Fruit fly (Drosophila melanogaster): Measurements from ENCODE around the gene rdgC.

rdgC gene

dm6 chr3L:20247513-20248173, at the start of gene rdgC:
Gene rdgC, plus strand, starts transcription at chr3L:20248080.
- TF ChIP-seq CG15710 (tag; optimal IDR thresholded peaks at IDR 0.05) (peak; percentile 89), CG8159 (tag; optimal IDR thresholded peaks at IDR 0.05) (peak; percentile 93), CG14655 (GFP tag; optimal IDR thresholded peaks at IDR 0.05) (peak; percentile 89), fd96Ca (GFP tag; IDR thresholded peaks at IDR 0.05) (peak; percentile 93), CG9948 (tag; optimal IDR thresholded peaks at IDR 0.05) (peak; percentile 87), Snoo (tag; optimal IDR thresholded peaks at IDR 0.05) (peak; percentile 83), CG4496 (GFP tag; IDR thresholded peaks at IDR 0.05) (peak; percentile 98), gl (tag; optimal IDR thresholded peaks at IDR 0.05) (peak; percentile 78), Pif1B (GFP tag; optimal IDR thresholded peaks at IDR 0.05) (peak; percentile 79), Ets98B (GFP tag; IDR thresholded peaks at IDR 0.05) (peak; percentile 97), CG34367 (tag; optimal IDR thresholded peaks at IDR 0.05) (peak; percentile 89), CG10348 (GFP tag; IDR thresholded peaks at IDR 0.05) (peak; percentile 69), CG17806 (tag; optimal IDR thresholded peaks at IDR 0.05) (peak; percentile 91), D1 (tag; optimal IDR thresholded peaks at IDR 0.05) (peak; percentile 64), CG8301 (tag; optimal IDR thresholded peaks at IDR 0.05) (peak; percentile 92), rn (GFP tag; IDR thresholded peaks at IDR 0.05) (peak; percentile 86), EcR (GFP tag; optimal IDR thresholded peaks at IDR 0.05) (no peak), CG13204 (GFP tag; optimal IDR thresholded peaks at IDR 0.05) (peak; percentile 12), CG12605 (GFP tag; IDR thresholded peaks at IDR 0.05) (peak; percentile 94), Pif1A (GFP tag; optimal IDR thresholded peaks at IDR 0.05) (peak; percentile 92), CG32121 (GFP tag; IDR thresholded peaks at IDR 0.05) (peak; percentile 96)

dm6 chr3L:20198138-20198559, 49.7 kb upstream of the rdgC start, which contains the start of gene CG42674:
Gene CG42674, minus strand, starts transcription at chr3L:20198317.
- TF ChIP-seq EcR (GFP tag; optimal IDR thresholded peaks at IDR 0.05) (no peak), Ets98B (GFP tag; IDR thresholded peaks at IDR 0.05) (no peak), CG14655 (GFP tag; optimal IDR thresholded peaks at IDR 0.05) (no peak), CG4496 (GFP tag; IDR thresholded peaks at IDR 0.05) (peak; percentile 54; the same call in 1 of the 3 replicates), Pif1B (GFP tag; optimal IDR thresholded peaks at IDR 0.05) (peak; percentile 30)

dm6 chr3L:20199569-20200247, 48.2 kb upstream of the rdgC start, which contains the start of gene CG42833:
Gene CG42833, plus strand, starts transcription at chr3L:20200093.
- TF ChIP-seq fd96Ca (GFP tag; IDR thresholded peaks at IDR 0.05) (no peak), D1 (tag; optimal IDR thresholded peaks at IDR 0.05) (no peak), CG15710 (tag; optimal IDR thresholded peaks at IDR 0.05) (no peak), CG13204 (GFP tag; optimal IDR thresholded peaks at IDR 0.05) (no peak), CG34367 (tag; optimal IDR thresholded peaks at IDR 0.05) (no peak), CG14655 (GFP tag; optimal IDR thresholded peaks at IDR 0.05) (no peak), CG8301 (tag; optimal IDR thresholded peaks at IDR 0.05) (no peak), CG9948 (tag; optimal IDR thresholded peaks at IDR 0.05) (no peak), Ets98B (GFP tag; IDR thresholded peaks at IDR 0.05) (no peak), CG32121 (GFP tag; IDR thresholded peaks at IDR 0.05) (no peak), CG12605 (GFP tag; IDR thresholded peaks at IDR 0.05) (no peak), Pif1B (GFP tag; optimal IDR thresholded peaks at IDR 0.05) (no peak), gl (tag; optimal IDR thresholded peaks at IDR 0.05) (no peak), EcR (GFP tag; optimal IDR thresholded peaks at IDR 0.05) (no peak), CG4496 (GFP tag; IDR thresholded peaks at IDR 0.05) (no peak)

- no peak for TF ChIP-seq CG17806 (tag; optimal IDR thresholded peaks at IDR 0.05)
- no peak for TF ChIP-seq CG34367 (tag; optimal IDR thresholded peaks at IDR 0.05)
- TF ChIP-seq CG4496 (GFP tag; IDR thresholded peaks at IDR 0.05): no peak
- no peak for TF ChIP-seq CG13204 (GFP tag; optimal IDR thresholded peaks at IDR 0.05)
- no peak for TF ChIP-seq D1 (tag; optimal IDR thresholded peaks at IDR 0.05)
- TF ChIP-seq CG12605 (GFP tag; IDR thresholded peaks at IDR 0.05): no peak
- TF ChIP-seq CG9948 (tag; optimal IDR thresholded peaks at IDR 0.05): no peak
- TF ChIP-seq CG10348 (GFP tag; IDR thresholded peaks at IDR 0.05): no peak
- TF ChIP-seq CG15710 (tag; optimal IDR thresholded peaks at IDR 0.05): no peak
- TF ChIP-seq rn (GFP tag; IDR thresholded peaks at IDR 0.05): no peak
- no peak for TF ChIP-seq CG8301 (tag; optimal IDR thresholded peaks at IDR 0.05)
- no peak for TF ChIP-seq Snoo (tag; optimal IDR thresholded peaks at IDR 0.05)
- TF ChIP-seq gl (tag; optimal IDR thresholded peaks at IDR 0.05): no peak
- no peak for TF ChIP-seq Pif1B (GFP tag; optimal IDR thresholded peaks at IDR 0.05)
- TF ChIP-seq CG14655 (GFP tag; optimal IDR thresholded peaks at IDR 0.05): no peak
- no peak for TF ChIP-seq CG32121 (GFP tag; IDR thresholded peaks at IDR 0.05)
- no peak for TF ChIP-seq Pif1A (GFP tag; optimal IDR thresholded peaks at IDR 0.05)
- TF ChIP-seq Ets98B (GFP tag; IDR thresholded peaks at IDR 0.05): no peak
- no peak for TF ChIP-seq CG8159 (tag; optimal IDR thresholded peaks at IDR 0.05)
These were observed 46.3 kb upstream of the rdgC start, which contains the start of gene obst-F for dm6 chr3L:20201538-20201937. Gene obst-F, minus strand, starts transcription at chr3L:20201638.

dm6 chr3L:20203587-20203986, 44.3 kb upstream of the rdgC start, which contains the start of gene CG7298:
Gene CG7298, minus strand, starts transcription at chr3L:20203687.
- TF ChIP-seq rn (GFP tag; IDR thresholded peaks at IDR 0.05) (no peak), Pif1A (GFP tag; optimal IDR thresholded peaks at IDR 0.05) (no peak), CG8159 (tag; optimal IDR thresholded peaks at IDR 0.05) (no peak), D1 (tag; optimal IDR thresholded peaks at IDR 0.05) (no peak), CG13204 (GFP tag; optimal IDR thresholded peaks at IDR 0.05) (no peak), gl (tag; optimal IDR thresholded peaks at IDR 0.05) (no peak), CG32121 (GFP tag; IDR thresholded peaks at IDR 0.05) (no peak), Snoo (tag; optimal IDR thresholded peaks at IDR 0.05) (no peak)
